Fruit fly (Drosophila melanogaster) whole organism, wandering third instar larva: ENCODE measurements around the gene CG34348.

ENCODE experiments used
- Abd-B ChIP-seq: fragments of >200 bp; optimal IDR thresholded peaks from 2 replicates; lab custom pipeline; 2017; ENCODE audit warnings: missing biosample characterization, missing genetic modification characterization
- CG32264 ChIP-seq: fragments of 200-800 bp; sonication (Bioruptor generic); optimal IDR thresholded peaks from 2 replicates; lab custom pipeline; 2016; ENCODE audit warnings: missing biosample characterization, missing genetic modification characterization
- CG9705 ChIP-seq: fragments of 200-800 bp; sonication (Bioruptor generic); optimal IDR thresholded peaks from 2 replicates; lab custom pipeline; 2018; ENCODE audit warnings: missing biosample characterization, mild to moderate bottlenecking, missing genetic modification characterization
- CrebA ChIP-seq: fragments of 200-800 bp; sonication (Bioruptor generic); optimal IDR thresholded peaks from 2 replicates; lab custom pipeline; 2016; ENCODE audit warnings: missing biosample characterization, mild to moderate bottlenecking, missing genetic modification characterization, borderline replicate concordance
- Dfd ChIP-seq: fragments of >200 bp; optimal IDR thresholded peaks from 2 replicates; lab custom pipeline; 2017; ENCODE audit warnings: missing biosample characterization, missing genetic modification characterization
- Dif ChIP-seq: fragments of 200-275, 200-300 bp; sonication (Bioruptor generic); optimal IDR thresholded peaks from 2 replicates; lab custom pipeline; 2018; ENCODE audit warnings: missing biosample characterization, missing genetic modification characterization; ENCODE audit not compliant: partially characterized antibody
- GATAd ChIP-seq: sonication (Bioruptor generic); optimal IDR thresholded peaks from 2 replicates; lab custom pipeline; 2016; ENCODE audit warnings: missing biosample characterization, missing genetic modification characterization
- HLH106 ChIP-seq: fragments of 200-800 bp; optimal IDR thresholded peaks from 3 replicates; lab custom pipeline; 2019; ENCODE audit warnings: missing biosample characterization, mild to moderate bottlenecking, missing genetic modification characterization, moderate library complexity
- Hnf4 ChIP-seq: fragments of 200-800 bp; sonication (Bioruptor generic); optimal IDR thresholded peaks from 2 replicates; lab custom pipeline; 2016; ENCODE audit warnings: missing biosample characterization, mild to moderate bottlenecking, missing genetic modification characterization
- Hr78 ChIP-seq: fragments of >200 bp; optimal IDR thresholded peaks from 2 replicates; lab custom pipeline; 2017; ENCODE audit warnings: missing biosample characterization, missing genetic modification characterization
- Hr83 ChIP-seq: fragments of 200-300 bp; sonication (Bioruptor generic); optimal IDR thresholded peaks from 2 replicates; lab custom pipeline; 2016; ENCODE audit warnings: missing biosample characterization, mild to moderate bottlenecking, missing genetic modification characterization, moderate library complexity; ENCODE audit not compliant: poor library complexity, severe bottlenecking
- Jra ChIP-seq: sonication (Bioruptor generic); optimal IDR thresholded peaks from 2 replicates; lab custom pipeline; 2016; ENCODE audit warnings: missing biosample characterization, missing genetic modification characterization
- Mio ChIP-seq: sonication (Bioruptor generic); optimal IDR thresholded peaks from 2 replicates; lab custom pipeline; 2016; ENCODE audit warnings: missing biosample characterization, missing genetic modification characterization
- Myc ChIP-seq: fragments of >200 bp; optimal IDR thresholded peaks from 2 replicates; lab custom pipeline; 2017
- N ChIP-seq: fragments of >200 bp; optimal IDR thresholded peaks from 2 replicates; lab custom pipeline; 2018; ENCODE audit warnings: missing biosample characterization, missing external identifiers, missing genetic modification characterization
- OdsH ChIP-seq: fragments of 200-800 bp; sonication (Bioruptor generic); optimal IDR thresholded peaks from 2 replicates; lab custom pipeline; 2016; ENCODE audit warnings: missing biosample characterization, mild to moderate bottlenecking, missing genetic modification characterization
- Rel ChIP-seq, 2 experiments: fragments of 200-800 bp; sonication (Bioruptor generic) in 1 of 2; optimal IDR thresholded peaks; 2 replicates in 1 of 2; 3 replicates in 1 of 2; lab custom pipeline; 2016 to 2019; ENCODE audit warnings: mild to moderate bottlenecking in 2 of 2, missing biosample characterization in 2 of 2, missing genetic modification characterization in 2 of 2, moderate library complexity in 1 of 2
- Sp1 ChIP-seq: fragments of 200-800 bp; sonication (Bioruptor generic); optimal IDR thresholded peaks from 3 replicates; lab custom pipeline; 2019; ENCODE audit warnings: missing biosample characterization, mild to moderate bottlenecking, missing genetic modification characterization, moderate library complexity
- Vsx2 ChIP-seq: fragments of 200-300, 225-300 bp; sonication (Bioruptor generic); optimal IDR thresholded peaks from 2 replicates; lab custom pipeline; 2018; ENCODE audit warnings: missing biosample characterization, missing genetic modification characterization; ENCODE audit not compliant: partially characterized antibody
- br ChIP-seq: fragments of 200-800 bp; sonication (Bioruptor generic); optimal IDR thresholded peaks from 2 replicates; lab custom pipeline; 2016; ENCODE audit warnings: missing biosample characterization, missing genetic modification characterization
- brk ChIP-seq: fragments of 200-800 bp; sonication (Bioruptor generic); optimal IDR thresholded peaks from 2 replicates; lab custom pipeline; 2016; ENCODE audit warnings: missing biosample characterization, mild to moderate bottlenecking, missing genetic modification characterization
- dl ChIP-seq, 2 experiments: fragments of 175-275, 200-275 bp in 1 of 2; fragments of 200-275 bp in 1 of 2; sonication (Bioruptor generic); optimal IDR thresholded peaks; lab custom pipeline; 2018; ENCODE audit warnings: mild to moderate bottlenecking in 2 of 2, missing biosample characterization in 2 of 2, missing genetic modification characterization in 2 of 2, moderate library complexity in 2 of 2; ENCODE audit not compliant: partially characterized antibody in 2 of 2, insufficient read depth in 1 of 2
- dmrt93B ChIP-seq: fragments of 200-800 bp; sonication (Bioruptor generic); optimal IDR thresholded peaks from 2 replicates; lab custom pipeline; 2018; ENCODE audit warnings: missing biosample characterization, mild to moderate bottlenecking, missing genetic modification characterization
- dsf ChIP-seq: sonication (Bioruptor generic); optimal IDR thresholded peaks from 2 replicates; lab custom pipeline; 2016; ENCODE audit warnings: missing biosample characterization, missing genetic modification characterization, borderline replicate concordance
- ey ChIP-seq: fragments of 200-800 bp; sonication (Bioruptor generic); optimal IDR thresholded peaks from 2 replicates; lab custom pipeline; 2016; ENCODE audit warnings: missing biosample characterization, missing genetic modification characterization
- foxo ChIP-seq, 2 experiments: fragments of 200-800 bp; sonication (Bioruptor generic); optimal IDR thresholded peaks; 2 replicates in 1 of 2; 3 replicates in 1 of 2; lab custom pipeline; 2016 to 2017; ENCODE audit warnings: missing biosample characterization in 2 of 2, missing genetic modification characterization in 2 of 2
- fru ChIP-seq: fragments of 200-800 bp; sonication (Bioruptor generic); optimal IDR thresholded peaks from 3 replicates; lab custom pipeline; 2016; ENCODE audit warnings: missing biosample characterization, mild to moderate bottlenecking, missing genetic modification characterization
- h ChIP-seq: fragments of 200-800 bp; sonication (Bioruptor generic); optimal IDR thresholded peaks from 3 replicates; lab custom pipeline; 2016; ENCODE audit warnings: missing biosample characterization, mild to moderate bottlenecking, missing genetic modification characterization
- jim ChIP-seq: fragments of 175-275, 200-325 bp; sonication (Bioruptor generic); optimal IDR thresholded peaks from 2 replicates; lab custom pipeline; 2016; ENCODE audit warnings: missing biosample characterization, mild to moderate bottlenecking, missing genetic modification characterization
- lola ChIP-seq: fragments of >200 bp; optimal IDR thresholded peaks from 2 replicates; lab custom pipeline; 2017; ENCODE audit warnings: missing biosample characterization, missing genetic modification characterization
- pan ChIP-seq: fragments of >200 bp; optimal IDR thresholded peaks from 2 replicates; lab custom pipeline; 2017
- psq ChIP-seq: fragments of 200-800 bp; sonication (Bioruptor generic); optimal IDR thresholded peaks from 3 replicates; lab custom pipeline; 2017; ENCODE audit warnings: missing biosample characterization, mild to moderate bottlenecking, missing genetic modification characterization, moderate library complexity
- rgr ChIP-seq: fragments of 200-800 bp; sonication (Bioruptor generic); optimal IDR thresholded peaks from 3 replicates; lab custom pipeline; 2016; ENCODE audit warnings: missing biosample characterization, mild to moderate bottlenecking, missing genetic modification characterization
- sage ChIP-seq: fragments of 200-800 bp; sonication (Bioruptor generic); optimal IDR thresholded peaks from 2 replicates; lab custom pipeline; 2016; ENCODE audit warnings: missing biosample characterization, mild to moderate bottlenecking, missing genetic modification characterization
- sv ChIP-seq: fragments of 200-800 bp; sonication (Bioruptor generic); optimal IDR thresholded peaks from 3 replicates; lab custom pipeline; 2016; ENCODE audit warnings: missing biosample characterization, missing genetic modification characterization
- tai ChIP-seq: sonication (Bioruptor generic); optimal IDR thresholded peaks from 2 replicates; lab custom pipeline; 2016; ENCODE audit warnings: missing biosample characterization, missing genetic modification characterization
- usp ChIP-seq: fragments of >200 bp; optimal IDR thresholded peaks from 2 replicates; lab custom pipeline; 2017; ENCODE audit warnings: missing biosample characterization, missing genetic modification characterization
- woc ChIP-seq: sonication (Bioruptor generic); optimal IDR thresholded peaks from 2 replicates; lab custom pipeline; 2016; ENCODE audit warnings: missing biosample characterization, mild to moderate bottlenecking, missing genetic modification characterization

The CG34348 gene

DNA sequence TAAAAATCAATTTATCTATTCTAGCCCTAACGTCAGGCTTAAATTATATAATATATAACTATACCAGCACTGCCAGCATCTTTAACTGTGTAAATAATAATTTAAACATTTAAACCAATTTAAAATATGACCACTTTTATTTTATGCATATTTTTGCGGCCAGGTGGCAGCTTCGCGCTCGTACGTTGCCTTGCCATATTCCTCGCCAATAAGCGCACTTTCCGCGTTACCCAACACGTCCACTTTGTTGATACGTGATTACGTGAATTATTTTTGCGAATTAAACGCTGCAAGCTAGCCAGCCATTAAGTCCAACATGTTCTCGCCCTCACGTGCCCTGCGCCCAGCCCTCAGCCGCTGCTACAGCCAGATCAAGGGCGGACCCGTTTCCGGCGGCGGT is 10.1 kb downstream of the CG34348 start, which contains the start of gene NdufV3:
NdufV3 (plus strand) TSS at position 219 of the 400 bp plus-strand sequence.
- TF ChIP-seq Myc (lab: Kevin White, UChicago) (no peak), Abd-B (GFP tag; lab: Kevin White, UChicago) (no peak), CG9705 (GFP tag; lab: Kevin White, UChicago) (no peak), Mio (no peak), tai (GFP tag; lab: Kevin White, UChicago) (no peak), Rel (GFP tag; optimal IDR thresholded peaks at IDR 0.05; lab: Kevin White, UChicago) (no peak), Rel (tag; optimal IDR thresholded peaks at IDR 0.05; lab: Kevin White, UChicago) (no peak), fru (no peak), HLH106 (tag; lab: Kevin White, UChicago) (peak; percentile 26), Vsx2 (GFP tag; lab: Kevin White, UChicago) (no peak), GATAd (GFP tag; lab: Kevin White, UChicago) (no peak), OdsH (GFP tag; lab: Kevin White, UChicago) (no peak), Sp1 (GFP tag; lab: Kevin White, UChicago) (no peak), dsf (GFP tag; lab: Kevin White, UChicago) (no peak), dmrt93B (no peak), Hnf4 (GFP tag; lab: Kevin White, UChicago) (peak; percentile 49), foxo (GFP tag; optimal IDR thresholded peaks at IDR 0.05; lab: Kevin White, UChicago) (peak in 1 of 2 experiments; percentile 37), rgr (peak; percentile 12), sage (GFP tag; lab: Kevin White, UChicago) (peak; percentile 17), N (GFP tag; lab: Kevin White, UChicago) (no peak), usp (GFP tag; lab: Kevin White, UChicago) (no peak), ey (GFP tag; lab: Kevin White, UChicago) (peak; percentile 6), lola (GFP tag; lab: Kevin White, UChicago) (no peak), Hr78 (GFP tag; lab: Kevin White, UChicago) (no peak), br (peak; percentile 6), Dif (GFP tag; lab: Kevin White, UChicago) (no peak), dl (GFP tag; optimal IDR thresholded peaks at IDR 0.05; lab: Kevin White, UChicago; ENCODE audit: insufficient read depth in 1 of 2, partially characterized antibody in 2 of 2) (no peak), pan (lab: Kevin White, UChicago) (no peak), Dfd (GFP tag; lab: Kevin White, UChicago) (no peak), woc (GFP tag; lab: Kevin White, UChicago) (no peak), CG32264 (GFP tag; lab: Kevin White, UChicago) (no peak), CrebA (GFP tag; lab: Kevin White, UChicago) (no peak), psq (no peak), brk (GFP tag; lab: Kevin White, UChicago) (no peak), Jra (GFP tag; lab: Kevin White, UChicago) (no peak), Hr83 (GFP tag; lab: Kevin White, UChicago) (no peak), sv (no peak), h (peak; percentile 10), jim (no peak)

DNA sequence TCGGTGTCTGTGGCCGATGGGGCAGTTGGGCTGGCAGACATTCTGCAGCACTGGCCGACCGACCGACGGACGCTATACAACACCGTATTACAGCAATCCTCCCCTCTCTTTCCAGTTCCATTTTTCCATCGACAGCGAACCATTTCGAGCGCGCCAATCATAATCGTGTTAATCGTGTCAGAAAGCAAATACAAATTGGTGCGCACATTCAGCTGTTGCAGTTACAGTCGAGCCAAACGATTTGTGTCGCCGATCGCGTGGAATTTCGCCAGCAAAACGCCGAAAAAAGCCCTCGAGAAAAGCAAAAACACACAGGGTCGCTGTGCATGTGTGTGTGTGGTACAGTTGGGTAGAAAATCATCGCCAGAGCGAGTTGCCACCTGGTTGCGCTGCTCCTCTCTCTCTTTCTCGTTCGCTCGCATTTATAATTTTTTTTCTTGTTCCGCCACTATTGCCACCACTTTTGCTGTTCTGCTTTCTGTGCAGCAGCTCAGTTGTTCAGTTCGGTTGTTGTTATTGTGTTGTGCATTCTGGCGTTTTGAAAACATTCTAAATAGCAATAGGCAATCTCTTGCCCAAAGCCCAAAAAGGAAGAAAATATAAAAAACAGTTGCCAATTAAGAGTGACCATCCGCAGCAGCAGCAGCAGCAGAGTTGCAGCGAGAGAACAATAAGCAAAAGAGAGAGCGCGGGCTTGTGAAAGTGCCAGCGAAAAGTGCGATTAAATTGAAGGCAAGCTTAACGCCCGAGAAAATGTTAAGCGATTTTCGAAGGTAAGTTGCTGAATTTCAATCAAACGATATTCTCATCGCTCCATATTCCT is 11.0 kb downstream of the CG34348 start, which contains the start of gene CG1737:
CG1737 (plus strand) TSS at position 104 of the 823 bp plus-strand sequence.
- TF ChIP-seq jim: peak; percentile 48
- peak; percentile 38 for TF ChIP-seq OdsH (GFP tag; lab: Kevin White, UChicago)
- no peak for TF ChIP-seq sv
- no peak for TF ChIP-seq Myc (lab: Kevin White, UChicago)
- TF ChIP-seq Sp1 (GFP tag; lab: Kevin White, UChicago): peak; percentile 29
- TF ChIP-seq N (GFP tag; lab: Kevin White, UChicago): no peak
- TF ChIP-seq Jra (GFP tag; lab: Kevin White, UChicago): peak; percentile 10
- TF ChIP-seq woc (GFP tag; lab: Kevin White, UChicago): no peak
- peak; percentile 19 for TF ChIP-seq HLH106 (tag; lab: Kevin White, UChicago)
- TF ChIP-seq psq: peak; percentile 0
- TF ChIP-seq CrebA (GFP tag; lab: Kevin White, UChicago): no peak
- TF ChIP-seq sage (GFP tag; lab: Kevin White, UChicago): no peak
- TF ChIP-seq foxo (GFP tag; optimal IDR thresholded peaks at IDR 0.05; lab: Kevin White, UChicago): peak in 1 of 2 experiments; percentile 54
- peak; percentile 56 for TF ChIP-seq Hr83 (GFP tag; lab: Kevin White, UChicago)
- TF ChIP-seq brk (GFP tag; lab: Kevin White, UChicago): no peak
- TF ChIP-seq GATAd (GFP tag; lab: Kevin White, UChicago): no peak
- TF ChIP-seq dmrt93B: no peak
- TF ChIP-seq Dfd (GFP tag; lab: Kevin White, UChicago): no peak
- peak; percentile 45 for TF ChIP-seq fru
- TF ChIP-seq Mio: no peak
- TF ChIP-seq Hnf4 (GFP tag; lab: Kevin White, UChicago): peak; percentile 50
- no peak for TF ChIP-seq br
- TF ChIP-seq rgr: peak; percentile 53
- TF ChIP-seq usp (GFP tag; lab: Kevin White, UChicago): no peak
- no peak for TF ChIP-seq ey (GFP tag; lab: Kevin White, UChicago)
- no peak for TF ChIP-seq Abd-B (GFP tag; lab: Kevin White, UChicago)
- peak; percentile 58 for TF ChIP-seq h
- TF ChIP-seq CG32264 (GFP tag; lab: Kevin White, UChicago): no peak
- TF ChIP-seq Rel (GFP tag; optimal IDR thresholded peaks at IDR 0.05; lab: Kevin White, UChicago): no peak
- peak; percentile 60 for TF ChIP-seq Rel (tag; optimal IDR thresholded peaks at IDR 0.05; lab: Kevin White, UChicago)
- TF ChIP-seq Vsx2 (GFP tag; lab: Kevin White, UChicago): no peak
- no peak for TF ChIP-seq CG9705 (GFP tag; lab: Kevin White, UChicago)
- no peak for TF ChIP-seq tai (GFP tag; lab: Kevin White, UChicago)
- TF ChIP-seq dsf (GFP tag; lab: Kevin White, UChicago): no peak
- TF ChIP-seq Dif (GFP tag; lab: Kevin White, UChicago): no peak
- no peak for TF ChIP-seq Hr78 (GFP tag; lab: Kevin White, UChicago)
- TF ChIP-seq pan (lab: Kevin White, UChicago): no peak
- TF ChIP-seq dl (GFP tag; optimal IDR thresholded peaks at IDR 0.05; lab: Kevin White, UChicago; ENCODE audit: insufficient read depth in 1 of 2, partially characterized antibody in 2 of 2): no peak
- no peak for TF ChIP-seq lola (GFP tag; lab: Kevin White, UChicago)
